Fruit fly (Drosophila melanogaster) whole organism, embryonic: Measurements from ENCODE around the gene Osi18.

Experiments
- Atf6 ChIP-seq: fragments of 200-800 bp; sonication (Bioruptor generic); IDR thresholded peaks from 2 replicates; pipeline ENCODE4 v1.3.6; 2022; ENCODE audit warnings: missing biosample characterization, missing genetic modification characterization
- Blimp-1 ChIP-seq: fragments of 200-800 bp; sonication (Bioruptor generic); optimal IDR thresholded peaks from 3 replicates; lab custom pipeline; 2018; ENCODE audit warnings: missing biosample characterization, missing genetic modification characterization, mild to moderate bottlenecking, moderate library complexity, missing genetic modification reagents
- CG10209 ChIP-seq: fragments of 200-800 bp; sonication (Bioruptor generic); optimal IDR thresholded peaks from 3 replicates; lab custom pipeline; 2017; ENCODE audit warnings: missing biosample characterization, mild to moderate bottlenecking, missing genetic modification characterization, missing genetic modification reagents
- CG11456 ChIP-seq: fragments of 200-800 bp; sonication (Bioruptor generic); IDR thresholded peaks from 3 replicates; pipeline ENCODE4 v1.3.6; 2022; ENCODE audit warnings: missing biosample characterization, missing genetic modification characterization
- CG13775 ChIP-seq: fragments of 200-800 bp; sonication (Bioruptor generic); optimal IDR thresholded peaks from 3 replicates; lab custom pipeline; 2017; ENCODE audit warnings: missing biosample characterization, mild to moderate bottlenecking, missing genetic modification characterization
- CG13894 ChIP-seq: fragments of 200-800 bp; sonication (Bioruptor generic); optimal IDR thresholded peaks from 3 replicates; lab custom pipeline; 2018; ENCODE audit warnings: missing biosample characterization, mild to moderate bottlenecking, missing genetic modification characterization, moderate library complexity
- CG14965 ChIP-seq: fragments of 200-800 bp; sonication (Bioruptor generic); optimal IDR thresholded peaks from 2 replicates; lab custom pipeline; 2016; ENCODE audit warnings: missing biosample characterization, missing genetic modification characterization, borderline replicate concordance
- CG15696 ChIP-seq: fragments of 200-800 bp; sonication (Bioruptor generic); optimal IDR thresholded peaks from 2 replicates; lab custom pipeline; 2019; ENCODE audit warnings: missing biosample characterization, mild to moderate bottlenecking, missing genetic modification characterization, moderate library complexity
- CG17361 ChIP-seq: fragments of 200-800 bp; sonication (Bioruptor generic); IDR thresholded peaks from 3 replicates; pipeline ENCODE4 v1.3.6; 2022; ENCODE audit warnings: missing biosample characterization, missing genetic modification characterization
- CG17568 ChIP-seq: fragments of 200-800 bp; sonication (Bioruptor generic); optimal IDR thresholded peaks from 2 replicates; lab custom pipeline; 2018; ENCODE audit warnings: missing biosample characterization, mild to moderate bottlenecking, missing genetic modification characterization, moderate library complexity
- CG1792 ChIP-seq: fragments of 200-800 bp; sonication (Bioruptor generic); optimal IDR thresholded peaks from 2 replicates; lab custom pipeline; 2016; ENCODE audit warnings: missing biosample characterization, missing genetic modification characterization
- CG18262 ChIP-seq: fragments of 200-800 bp; optimal IDR thresholded peaks from 3 replicates; lab custom pipeline; 2019; ENCODE audit warnings: missing biosample characterization, mild to moderate bottlenecking, missing genetic modification characterization, moderate library complexity
- CG2889 ChIP-seq: fragments of 200-800 bp; sonication (Bioruptor generic); IDR thresholded peaks from 3 replicates; pipeline ENCODE4 v1.3.6; 2022; ENCODE audit warnings: missing biosample characterization, missing genetic modification characterization
- CG30431 ChIP-seq: fragments of 200-800 bp; sonication (Bioruptor generic); optimal IDR thresholded peaks from 2 replicates; lab custom pipeline; 2017; ENCODE audit warnings: missing biosample characterization, missing genetic modification characterization
- CG6175 ChIP-seq: fragments of 200-800 bp; sonication (Bioruptor generic); IDR thresholded peaks from 3 replicates; pipeline ENCODE4 v1.3.6; 2022; ENCODE audit warnings: missing biosample characterization, missing genetic modification characterization
- CG7745 ChIP-seq: fragments of 200-800 bp; sonication (Bioruptor generic); optimal IDR thresholded peaks from 2 replicates; lab custom pipeline; 2018; ENCODE audit warnings: missing biosample characterization, mild to moderate bottlenecking, missing genetic modification characterization, moderate library complexity
- CG8359 ChIP-seq: fragments of 200-800 bp; sonication (Bioruptor generic); optimal IDR thresholded peaks from 2 replicates; lab custom pipeline; 2017; ENCODE audit warnings: missing biosample characterization, mild to moderate bottlenecking, missing genetic modification characterization, borderline replicate concordance
- CG8478 ChIP-seq: fragments of >200 bp; optimal IDR thresholded peaks from 2 replicates; lab custom pipeline; 2018
- Chrac-16 ChIP-seq: fragments of 200-800 bp; sonication (Bioruptor generic); optimal IDR thresholded peaks from 3 replicates; lab custom pipeline; 2016; ENCODE audit warnings: missing biosample characterization, missing genetic modification characterization
- CkIIα-i1 ChIP-seq: fragments of 200-800 bp; sonication (Bioruptor generic); IDR thresholded peaks from 2 replicates; pipeline ENCODE4 v1.3.6; 2022; ENCODE audit warnings: missing biosample characterization, missing genetic modification characterization
- D ChIP-seq, 2 experiments: fragments of 200-800 bp in 1 of 2; fragments of >200 bp in 1 of 2; sonication (Bioruptor generic) in 1 of 2; optimal IDR thresholded peaks; 2 replicates in 1 of 2; 3 replicates in 1 of 2; lab custom pipeline; 2017; ENCODE audit warnings: mild to moderate bottlenecking in 1 of 2, missing biosample characterization in 1 of 2, missing genetic modification characterization in 1 of 2, missing genetic modification reagents in 1 of 2
- Dek ChIP-seq: fragments of 200-800 bp; sonication (Bioruptor generic); optimal IDR thresholded peaks from 3 replicates; lab custom pipeline; 2019; ENCODE audit warnings: missing biosample characterization, mild to moderate bottlenecking, missing genetic modification characterization, moderate library complexity
- Elba2 ChIP-seq: fragments of 200-800 bp; sonication (Bioruptor generic); optimal IDR thresholded peaks from 3 replicates; lab custom pipeline; 2016; ENCODE audit warnings: missing biosample characterization, missing genetic modification characterization
- Hr78 ChIP-seq, 2 experiments: fragments of 200-800 bp in 1 of 2; fragments of >200 bp in 1 of 2; sonication (Bioruptor generic) in 1 of 2; optimal IDR thresholded peaks; 2 replicates each; lab custom pipeline; 2017 to 2019; ENCODE audit warnings: missing biosample characterization in 2 of 2, missing genetic modification characterization in 2 of 2, mild to moderate bottlenecking in 1 of 2, moderate library complexity in 1 of 2
- MBD-R2 ChIP-seq: fragments of 200-800 bp; sonication (Bioruptor generic); IDR thresholded peaks from 2 replicates; pipeline ENCODE4 v1.3.6; 2022; ENCODE audit warnings: missing biosample characterization, missing genetic modification characterization
- Mad ChIP-seq: fragments of 200-800 bp; sonication (Bioruptor generic); optimal IDR thresholded peaks from 2 replicates; lab custom pipeline; 2016; ENCODE audit warnings: missing biosample characterization, missing genetic modification characterization
- Mes4 ChIP-seq: fragments of 200-800 bp; sonication (Bioruptor generic); optimal IDR thresholded peaks from 2 replicates; lab custom pipeline; 2016; ENCODE audit warnings: missing biosample characterization, missing genetic modification characterization
- Opbp ChIP-seq: fragments of 200-800 bp; sonication (Bioruptor generic); IDR thresholded peaks from 3 replicates; pipeline ENCODE4 v1.3.6; 2022; ENCODE audit warnings: missing biosample characterization, missing genetic modification characterization; ENCODE audit not compliant: partially characterized antibody
- Sin3A ChIP-seq: fragments of >200 bp; optimal IDR thresholded peaks from 2 replicates; lab custom pipeline; 2018
- chinmo ChIP-seq: fragments of 200-800 bp; sonication (Bioruptor generic); IDR thresholded peaks from 4 replicates; pipeline ENCODE4 v1.3.6; 2022; ENCODE audit warnings: missing biosample characterization, missing genetic modification characterization; ENCODE audit not compliant: partially characterized antibody
- disco-r ChIP-seq: fragments of 200-800 bp; sonication (Bioruptor generic); optimal IDR thresholded peaks from 2 replicates; lab custom pipeline; 2016; ENCODE audit warnings: missing biosample characterization, missing genetic modification characterization
- dmrt11E ChIP-seq: fragments of 200-800 bp; sonication (Bioruptor generic); optimal IDR thresholded peaks from 3 replicates; lab custom pipeline; 2018; ENCODE audit warnings: missing biosample characterization, mild to moderate bottlenecking, missing genetic modification characterization, moderate library complexity
- fd64A ChIP-seq: fragments of 200-800 bp; sonication (Bioruptor generic); optimal IDR thresholded peaks from 3 replicates; lab custom pipeline; 2018; ENCODE audit warnings: missing biosample characterization, mild to moderate bottlenecking, missing genetic modification characterization
- hb ChIP-seq: fragments of 200-800 bp; sonication (Bioruptor generic); IDR thresholded peaks from 3 replicates; pipeline ENCODE4 v1.3.6; 2022; ENCODE audit warnings: missing biosample characterization, missing genetic modification characterization; ENCODE audit not compliant: partially characterized antibody
- kni ChIP-seq: fragments of 200-800 bp; sonication (Bioruptor generic); optimal IDR thresholded peaks from 3 replicates; lab custom pipeline; 2017; ENCODE audit warnings: mild to moderate bottlenecking, missing biosample characterization, missing genetic modification reagents, missing genetic modification characterization
- odd ChIP-seq: fragments of 200-800 bp; sonication (Bioruptor generic); optimal IDR thresholded peaks from 2 replicates; lab custom pipeline; 2017; ENCODE audit warnings: missing biosample characterization, mild to moderate bottlenecking, missing genetic modification characterization
- org-1 ChIP-seq: fragments of 200-800 bp; sonication (Bioruptor generic); optimal IDR thresholded peaks from 2 replicates; lab custom pipeline; 2017; ENCODE audit warnings: missing biosample characterization, missing genetic modification characterization
- rib ChIP-seq: fragments of 200-800 bp; sonication (Bioruptor generic); IDR thresholded peaks from 2 replicates; pipeline ENCODE4 v1.3.6; 2022; ENCODE audit warnings: missing biosample characterization, missing genetic modification characterization
- schlank ChIP-seq: fragments of 200-800 bp; sonication (Bioruptor generic); optimal IDR thresholded peaks from 2 replicates; lab custom pipeline; 2018; ENCODE audit warnings: missing biosample characterization, mild to moderate bottlenecking, missing genetic modification characterization
- sob ChIP-seq: fragments of 200-800 bp; sonication (Bioruptor generic); IDR thresholded peaks from 2 replicates; pipeline ENCODE4 v1.3.6; 2022; ENCODE audit warnings: missing biosample characterization, missing genetic modification characterization
- sr ChIP-seq: fragments of 200-800 bp; sonication (Bioruptor generic); IDR thresholded peaks from 3 replicates; pipeline ENCODE4 v1.3.6; 2022; ENCODE audit warnings: missing biosample characterization, missing genetic modification characterization
- trh ChIP-seq: fragments of 200-800 bp; sonication (Bioruptor generic); optimal IDR thresholded peaks from 2 replicates; lab custom pipeline; 2016; ENCODE audit warnings: missing biosample characterization, missing genetic modification characterization
- vvl ChIP-seq: fragments of 200-800 bp; sonication (Bioruptor generic); IDR thresholded peaks from 2 replicates; pipeline ENCODE4 v1.3.6; 2022; ENCODE audit warnings: missing biosample characterization, missing genetic modification characterization
- zfh2 ChIP-seq: fragments of 200-800 bp; sonication (Bioruptor generic); optimal IDR thresholded peaks from 2 replicates; lab custom pipeline; 2016; ENCODE audit warnings: missing biosample characterization, missing genetic modification characterization

Gene Osi18

DNA sequence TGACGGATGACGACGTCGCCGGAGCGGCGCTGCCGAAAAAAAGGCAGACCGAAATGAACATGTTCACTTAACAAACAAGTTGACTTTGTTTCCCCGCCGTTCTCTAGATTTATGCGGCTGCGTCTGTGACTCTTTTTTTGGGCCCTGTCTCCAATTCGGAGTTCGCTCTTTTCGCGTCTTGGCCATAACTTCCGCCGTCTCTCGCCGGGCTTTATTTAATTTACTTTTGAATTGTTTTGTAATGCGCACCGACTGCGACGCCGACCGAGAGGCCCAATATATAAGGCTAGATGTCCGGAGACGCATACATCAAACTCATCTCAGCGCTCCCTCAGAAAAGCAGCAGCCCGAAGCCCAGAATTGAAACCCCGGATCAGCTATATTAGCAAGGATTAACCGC lies 31.2 kb upstream of the Osi18 start, which contains the start of gene Osi14:
Gene Osi14 (plus strand): TSS at position 301 of the 400 bp plus-strand sequence.
- TF ChIP-seq chinmo (GFP tag; lab: Robert Waterston, UW) = 0 out of 4 replicates have a peak, but pooled peaks have one; percentile 72
- no peak for TF ChIP-seq CG30431 (GFP tag; lab: Kevin White, UChicago)
- no peak for TF ChIP-seq Sin3A (lab: Kevin White, UChicago)

DNA sequence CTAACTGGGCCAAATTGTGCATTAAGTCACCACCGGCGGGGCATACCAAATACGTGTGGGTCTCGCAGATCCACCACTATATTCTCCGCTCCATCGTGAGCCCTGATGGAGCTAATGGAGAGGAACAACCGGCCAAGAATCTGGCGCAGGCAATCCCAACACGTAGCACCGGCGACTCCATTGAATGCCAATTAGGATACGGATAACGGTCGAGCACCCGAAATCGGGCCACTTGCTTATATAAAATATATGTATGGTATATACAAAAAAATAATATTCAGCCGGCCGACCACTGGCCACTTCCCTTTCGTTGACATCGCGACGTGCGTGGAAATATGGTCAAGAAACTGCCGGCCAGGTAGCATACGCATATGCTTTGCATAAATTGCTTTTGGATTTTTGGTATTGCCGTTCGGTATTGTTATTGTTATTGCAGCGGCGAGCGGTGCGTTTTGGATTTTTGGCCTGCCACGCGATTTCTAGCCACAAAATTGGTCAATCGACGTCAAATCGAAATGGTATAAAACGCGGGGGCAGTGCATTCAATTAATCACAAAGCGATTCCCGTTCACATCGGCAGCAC lies 28.7 kb upstream of the Osi18 start, which contains the start of gene Osi15:
Gene Osi15 (plus strand): TSS at position 548 of the 583 bp plus-strand sequence.
- TF ChIP-seq Blimp-1 = peak; percentile 61
- TF ChIP-seq CG13894 (tag; lab: Kevin White, UChicago) = peak; percentile 42
- no peak for TF ChIP-seq D (optimal IDR thresholded peaks at IDR 0.05; lab: Kevin White, UChicago)
- TF ChIP-seq D (GFP tag; optimal IDR thresholded peaks at IDR 0.05; lab: Kevin White, UChicago) = no peak
- TF ChIP-seq sr (GFP tag; lab: Robert Waterston, UW) = 0 out of 3 replicates have a peak, but pooled peaks have one; percentile 21
- peak; percentile 91 for TF ChIP-seq vvl
- TF ChIP-seq Dek (tag; lab: Kevin White, UChicago) = no peak
- TF ChIP-seq kni (GFP tag; lab: Kevin White, UChicago) = peak; percentile 83
- TF ChIP-seq, all 482 proteins: peak for 5

DNA sequence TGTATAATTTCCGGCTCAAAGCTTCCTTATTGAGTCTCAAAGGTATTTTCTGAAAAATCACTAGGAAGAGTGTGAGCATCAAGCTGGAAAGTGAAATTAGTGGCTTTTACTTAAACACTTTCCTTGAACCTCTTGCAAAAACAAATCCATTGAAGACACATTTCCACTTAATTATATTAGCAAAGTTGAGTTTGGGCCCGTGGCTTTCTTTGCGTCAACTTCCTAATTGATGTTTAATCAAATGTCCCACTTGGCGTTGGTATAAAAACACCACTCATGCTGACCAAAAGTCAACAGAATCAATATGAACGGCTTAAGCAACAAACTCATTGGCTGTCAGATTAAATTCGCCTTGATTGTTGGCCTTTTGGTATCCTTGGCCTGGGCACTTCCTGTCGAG lies 26.3 kb upstream of the Osi18 start, which contains the start of gene CG46396:
Gene CG46396 (plus strand): TSS at position 301 of the 400 bp plus-strand sequence.
- TF ChIP-seq rib (GFP tag; lab: Robert Waterston, UW) (no peak), fd64A (no peak), MBD-R2 (no peak), CG11456 (GFP tag; lab: Robert Waterston, UW) (no peak), CG14965 (no peak), CG2889 (GFP tag; lab: Robert Waterston, UW) (no peak), Mes4 (GFP tag; lab: Kevin White, UChicago) (no peak), CG8478 (lab: Kevin White, UChicago) (no peak), Chrac-16 (no peak), CG15696 (tag; lab: Kevin White, UChicago) (no peak), CG8359 (no peak), CG18262 (no peak), dmrt11E (tag; lab: Kevin White, UChicago) (no peak), CG13775 (GFP tag; lab: Kevin White, UChicago) (no peak), trh (GFP tag; lab: Kevin White, UChicago) (no peak), Elba2 (GFP tag; lab: Kevin White, UChicago) (no peak), CG17361 (GFP tag; lab: Robert Waterston, UW) (no peak), sob (GFP tag; lab: Robert Waterston, UW) (no peak), CG17568 (GFP tag; lab: Kevin White, UChicago) (no peak)

DNA sequence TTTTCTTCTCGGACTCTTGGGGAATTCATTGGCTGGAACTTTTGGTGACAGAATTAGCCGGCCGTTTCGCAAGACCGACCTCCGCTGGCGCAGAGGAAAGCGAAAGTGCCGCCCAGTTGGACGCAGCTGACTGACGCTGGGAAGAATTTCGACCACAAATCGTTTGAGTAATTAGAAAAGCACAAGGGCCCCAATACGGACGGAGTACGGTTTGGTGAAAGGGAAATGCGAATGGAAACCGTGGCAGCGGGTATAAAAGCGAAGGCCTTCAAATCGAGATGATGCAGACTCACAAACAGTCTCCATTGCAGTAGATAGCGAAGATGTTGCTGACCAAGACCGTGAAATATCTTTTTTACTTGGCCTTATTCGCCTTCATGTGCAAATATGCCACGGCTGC lies 25.1 kb upstream of the Osi18 start, which contains the start of gene Osi16:
Gene Osi16 (plus strand): TSS at position 301 of the 400 bp plus-strand sequence.
- TF ChIP-seq Hr78 (GFP tag; optimal IDR thresholded peaks at IDR 0.05; lab: Kevin White, UChicago) (no peak), hb (GFP tag; lab: Robert Waterston, UW) (0 out of 3 replicates have a peak, but pooled peaks have one; percentile 28), Blimp-1 (peak; percentile 31), org-1 (GFP tag; lab: Kevin White, UChicago) (no peak)

DNA sequence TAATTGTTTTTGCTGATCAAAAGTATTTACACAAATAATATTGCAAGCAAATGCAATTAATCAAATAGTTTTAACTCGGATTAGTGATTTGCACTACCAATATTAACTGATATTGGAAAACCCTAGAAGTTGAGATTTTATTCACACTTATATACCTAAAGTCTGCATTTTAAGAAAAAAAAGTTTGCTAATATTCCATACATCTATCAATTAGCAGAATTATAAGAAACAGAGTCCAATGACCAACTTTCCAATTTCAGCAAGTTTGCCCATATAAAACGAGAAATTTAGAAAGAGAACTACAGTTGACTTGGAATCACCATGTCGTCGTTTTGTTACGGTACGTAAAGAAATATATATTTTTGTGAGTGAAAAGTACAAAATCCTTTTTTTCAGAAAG lies 23.5 kb upstream of the Osi18 start, which contains the start of gene CG46026:
Gene CG46026 (plus strand): TSS at position 301 of the 400 bp plus-strand sequence.
- no peak for TF ChIP-seq CG6175 (GFP tag; lab: Robert Waterston, UW)
- no peak for TF ChIP-seq zfh2 (GFP tag; lab: Kevin White, UChicago)
- TF ChIP-seq CG7745 (tag; lab: Kevin White, UChicago) = no peak
- no peak for TF ChIP-seq schlank (tag; lab: Kevin White, UChicago)
- TF ChIP-seq Opbp = no peak
- TF ChIP-seq Mad (GFP tag; lab: Kevin White, UChicago) = no peak
- no peak for TF ChIP-seq CG17361 (GFP tag; lab: Robert Waterston, UW)
- no peak for TF ChIP-seq odd (GFP tag; lab: Kevin White, UChicago)
- no peak for TF ChIP-seq Atf6
- no peak for TF ChIP-seq kni (GFP tag; lab: Kevin White, UChicago)
- no peak for TF ChIP-seq CG1792 (GFP tag; lab: Kevin White, UChicago)
- no peak for TF ChIP-seq CG10209 (GFP tag; lab: Kevin White, UChicago)
- no peak for TF ChIP-seq CkIIα-i1 (GFP tag; lab: Robert Waterston, UW)
- no peak for TF ChIP-seq disco-r (GFP tag; lab: Kevin White, UChicago)
